Worm (Caenorhabditis elegans): ENCODE measurements around the gene Y54G2A.45.

Gene Y54G2A.45

ce11 chrIV:2843882-2844281 lies 38.2 kb downstream of the Y54G2A.45 start, which contains the start of gene Y54G2A.15:
Gene Y54G2A.15 (minus strand): TSS chrIV:2843982.
- no peak for TF ChIP-seq mdl-1 (tag; optimal IDR thresholded peaks at IDR 0.05)

ce11 chrIV:2846264-2846663 lies 40.6 kb downstream of the Y54G2A.45 start, which contains the start of gene Y54G2A.40:
Gene Y54G2A.40 (plus strand): TSS chrIV:2846476.
- peak; percentile 9 for TF ChIP-seq elt-2 (tag; optimal IDR thresholded peaks at IDR 0.05)
- TF ChIP-seq fkh-2 (tag; optimal IDR thresholded peaks at IDR 0.05): no peak
- peak; percentile 98 for TF ChIP-seq pha-4 (tag; optimal IDR thresholded peaks at IDR 0.05)
- TF ChIP-seq lin-15B (tag; optimal IDR thresholded peaks at IDR 0.05): peak; percentile 36

ce11 chrIV:2849269-2849668 lies 43.6 kb downstream of the Y54G2A.45 start:
- TF ChIP-seq nhr-43 (tag; optimal IDR thresholded peaks at IDR 0.05; ENCODE audit: poor library complexity, severe bottlenecking) (no peak), ztf-11 (tag; optimal IDR thresholded peaks at IDR 0.05) (no peak), nhr-76 (tag; optimal IDR thresholded peaks at IDR 0.05) (no peak), ceh-28 (tag; optimal IDR thresholded peaks at IDR 0.05) (no peak), nhr-25 (tag; optimal IDR thresholded peaks at IDR 0.05) (no peak), R02D3.7 (tag; optimal IDR thresholded peaks at IDR 0.05) (no peak), elt-1 (tag; optimal IDR thresholded peaks at IDR 0.05) (no peak), tbx-2 (tag; optimal IDR thresholded peaks at IDR 0.05) (no peak), fkh-2 (tag; optimal IDR thresholded peaks at IDR 0.05) (no peak), pha-4 (tag; optimal IDR thresholded peaks at IDR 0.05) (no peak), nhr-11 (tag; optimal IDR thresholded peaks at IDR 0.05) (no peak), elt-3 (tag; optimal IDR thresholded peaks at IDR 0.05) (no peak), unc-62 (GFP tag; optimal IDR thresholded peaks at IDR 0.05) (no peak), lsy-12 (tag; optimal IDR thresholded peaks at IDR 0.05) (no peak), ZK546.5 (tag; optimal IDR thresholded peaks at IDR 0.05) (no peak), elt-2 (tag; optimal IDR thresholded peaks at IDR 0.05) (no peak), ztf-4 (tag; optimal IDR thresholded peaks at IDR 0.05) (no peak), mml-1 (tag; optimal IDR thresholded peaks at IDR 0.05) (no peak)

- TF ChIP-seq ztf-11 (tag; optimal IDR thresholded peaks at IDR 0.05) (no peak), ama-1 (optimal IDR thresholded peaks at IDR 0.05) (no peak), ceh-9 (tag; optimal IDR thresholded peaks at IDR 0.05) (no peak), ZK546.5 (tag; optimal IDR thresholded peaks at IDR 0.05) (no peak), nhr-28 (tag; optimal IDR thresholded peaks at IDR 0.05) (no peak), aly-2 (tag; optimal IDR thresholded peaks at IDR 0.05) (no peak), zag-1 (tag; optimal IDR thresholded peaks at IDR 0.05) (no peak), nhr-12 (tag; optimal IDR thresholded peaks at IDR 0.05) (no peak), pha-4 (tag; optimal IDR thresholded peaks at IDR 0.05) (no peak), snpc-4 (tag; optimal IDR thresholded peaks at IDR 0.05) (no peak), lin-39 (tag; optimal IDR thresholded peaks at IDR 0.05) (no peak), jun-1 (tag; optimal IDR thresholded peaks at IDR 0.05) (no peak), nhr-43 (tag; optimal IDR thresholded peaks at IDR 0.05; ENCODE audit: poor library complexity, severe bottlenecking) (no peak)
These were observed 44.9 kb downstream of the Y54G2A.45 start, which contains the start of gene clec-85 for ce11 chrIV:2850586-2850985. Gene clec-85 (plus strand): TSS chrIV:2850886.

- TF ChIP-seq ama-1 (optimal IDR thresholded peaks at IDR 0.05) (no peak), lin-15B (tag; optimal IDR thresholded peaks at IDR 0.05) (no peak), hmg-11 (tag; optimal IDR thresholded peaks at IDR 0.05) (no peak), mml-1 (tag; optimal IDR thresholded peaks at IDR 0.05) (no peak), elt-3 (tag; optimal IDR thresholded peaks at IDR 0.05) (no peak), nfya-1 (tag; optimal IDR thresholded peaks at IDR 0.05; ENCODE audit: insufficient read depth) (no peak), nhr-237 (tag; optimal IDR thresholded peaks at IDR 0.05) (no peak), fos-1 (tag; optimal IDR thresholded peaks at IDR 0.05) (no peak), pqm-1 (tag; optimal IDR thresholded peaks at IDR 0.05) (no peak), jun-1 (tag; optimal IDR thresholded peaks at IDR 0.05) (no peak), lin-39 (tag; optimal IDR thresholded peaks at IDR 0.05) (no peak), egl-27 (tag; optimal IDR thresholded peaks at IDR 0.05) (no peak), ceh-9 (tag; optimal IDR thresholded peaks at IDR 0.05) (no peak), ZK546.5 (tag; optimal IDR thresholded peaks at IDR 0.05) (no peak)
These were observed 46.0 kb downstream of the Y54G2A.45 start for ce11 chrIV:2851625-2852024.

All from whole organism, L3 larva.